Worm (Caenorhabditis elegans) whole organism, early embryonic: ENCODE data around the gene K02F3.12.

Experiments
- B0310.2 ChIP-seq: sonication (generic microtip); optimal IDR thresholded peaks from 2 replicates; lab custom pipeline; 2016; ENCODE audit warnings: mild to moderate bottlenecking, missing genetic modification characterization, missing compliant biosample characterization
- F13C5.2 ChIP-seq: sonication (generic microtip); optimal IDR thresholded peaks from 2 replicates; lab custom pipeline; 2017; ENCODE audit warnings: mild to moderate bottlenecking, missing genetic modification characterization, inconsistent platforms, missing compliant biosample characterization
- aly-1 ChIP-seq: sonication (generic microtip); optimal IDR thresholded peaks from 2 replicates; lab custom pipeline; 2016; ENCODE audit warnings: missing genetic modification characterization, missing compliant biosample characterization
- ama-1 ChIP-seq: fragments of 150-350 bp; optimal IDR thresholded peaks from 2 replicates; lab custom pipeline; 2014
- ceh-13 ChIP-seq: fragments of 200-800 bp; sonication (Bioruptor generic); optimal IDR thresholded peaks from 2 replicates; lab custom pipeline; 2018; ENCODE audit warnings: mild to moderate bottlenecking, missing genetic modification characterization, missing compliant biosample characterization
- ceh-36 ChIP-seq: sonication (generic microtip); optimal IDR thresholded peaks from 2 replicates; lab custom pipeline; 2016; ENCODE audit warnings: missing genetic modification characterization, inconsistent platforms, missing compliant biosample characterization
- ets-7 ChIP-seq: sonication (generic microtip); optimal IDR thresholded peaks from 2 replicates; lab custom pipeline; 2016; ENCODE audit warnings: missing genotype, missing genetic modification characterization, missing compliant biosample characterization
- flt-1 ChIP-seq: fragments of 200-800 bp; sonication (Bioruptor generic); IDR thresholded peaks from 2 replicates; pipeline ENCODE4 v1.3.6; 2022; ENCODE audit warnings: missing genetic modification characterization, missing compliant biosample characterization
- hmbx-1 ChIP-seq: sonication (generic microtip); optimal IDR thresholded peaks from 2 replicates; lab custom pipeline; 2016; ENCODE audit warnings: mild to moderate bottlenecking, missing genetic modification characterization, missing compliant biosample characterization
- hmg-4 ChIP-seq: fragments of 200-800 bp; sonication (Bioruptor generic); optimal IDR thresholded peaks from 2 replicates; lab custom pipeline; 2018; ENCODE audit warnings: mild to moderate bottlenecking, missing genetic modification characterization, missing compliant biosample characterization
- hnd-1 ChIP-seq: sonication (generic microtip); optimal IDR thresholded peaks from 2 replicates; lab custom pipeline; 2016; ENCODE audit warnings: missing genetic modification characterization, missing compliant biosample characterization
- pes-1 ChIP-seq: fragments of 200-800 bp; sonication (Bioruptor generic); IDR thresholded peaks from 2 replicates; pipeline ENCODE4 v1.3.6; 2022; ENCODE audit warnings: missing genetic modification reagents, missing genetic modification characterization, missing compliant biosample characterization
- scrt-1 ChIP-seq: fragments of 200-800 bp; sonication (Bioruptor generic); IDR thresholded peaks from 2 replicates; pipeline ENCODE4 v1.3.6; 2022; ENCODE audit warnings: missing genetic modification characterization, missing compliant biosample characterization
- sea-1 ChIP-seq: fragments of 200-800 bp; sonication (Bioruptor generic); conservative IDR thresholded peaks from 2 replicates; pipeline ENCODE4 v1.3.6; 2022; ENCODE audit warnings: missing genetic modification characterization, missing compliant biosample characterization
- tbx-11 ChIP-seq: fragments of 200-800 bp; sonication (Bioruptor generic); IDR thresholded peaks from 2 replicates; pipeline ENCODE4 v1.3.6; 2022; ENCODE audit warnings: missing genetic modification characterization, missing compliant biosample characterization
- tbx-37 ChIP-seq: fragments of 200-800 bp; sonication (Bioruptor generic); conservative IDR thresholded peaks from 2 replicates; pipeline ENCODE4 v1.3.6; 2022; ENCODE audit warnings: missing genetic modification reagents, missing genetic modification characterization, missing compliant biosample characterization
- tra-4 ChIP-seq: sonication (generic microtip); optimal IDR thresholded peaks from 2 replicates; lab custom pipeline; 2017; ENCODE audit warnings: missing genetic modification characterization, missing compliant biosample characterization

Gene K02F3.12

ce11 chrIII:856260-856659 is at the start of gene K02F3.12:
K02F3.12 (plus strand) TSS chrIII:856560.
- TF ChIP-seq scrt-1 (GFP tag; lab: Robert Waterston, UW) (no peak), pes-1 (no peak)

- TF ChIP-seq ceh-13 (GFP tag; lab: Kevin White, UChicago) (no peak), ets-7 (tag; lab: Kevin White, UChicago) (no peak), ama-1 (no peak), pes-1 (no peak), tbx-37 (GFP tag; lab: Robert Waterston, UW) (no peak), hmbx-1 (tag; lab: Kevin White, UChicago) (no peak), B0310.2 (tag; lab: Kevin White, UChicago) (no peak), hmg-4 (GFP tag; lab: Kevin White, UChicago) (no peak), aly-1 (tag; lab: Kevin White, UChicago) (no peak), sea-1 (GFP tag; lab: Robert Waterston, UW) (no peak), scrt-1 (GFP tag; lab: Robert Waterston, UW) (no peak), tra-4 (tag; lab: Kevin White, UChicago) (no peak), ceh-36 (no peak), flt-1 (GFP tag; lab: Robert Waterston, UW) (no peak), tbx-11 (GFP tag; lab: Robert Waterston, UW) (no peak), hnd-1 (tag; lab: Kevin White, UChicago) (no peak), F13C5.2 (no peak)
Measured at ce11 chrIII:811544-811943, 44.8 kb upstream of the K02F3.12 start, which contains the start of gene daf-7. daf-7 (plus strand) TSS chrIII:811844.

ce11 chrIII:815845-816244 is 40.5 kb upstream of the K02F3.12 start, which contains the start of gene dac-1:
dac-1 (plus strand) TSS chrIII:816145.
- TF ChIP-seq sea-1 (GFP tag; lab: Robert Waterston, UW) (no peak), ceh-13 (GFP tag; lab: Kevin White, UChicago) (no peak), tra-4 (tag; lab: Kevin White, UChicago) (no peak), aly-1 (tag; lab: Kevin White, UChicago) (no peak)

- TF ChIP-seq ets-7 (tag; lab: Kevin White, UChicago) = no peak
- no peak for TF ChIP-seq pes-1
- no peak for TF ChIP-seq aly-1 (tag; lab: Kevin White, UChicago)
- TF ChIP-seq ceh-13 (GFP tag; lab: Kevin White, UChicago) = no peak
- TF ChIP-seq tbx-37 (GFP tag; lab: Robert Waterston, UW) = no peak
- TF ChIP-seq hmbx-1 (tag; lab: Kevin White, UChicago) = no peak
Measured at ce11 chrIII:819313-819712, 37.0 kb upstream of the K02F3.12 start.

ce11 chrIII:822546-823272 is 33.7 kb upstream of the K02F3.12 start, which contains the start of gene clec-149:
clec-149 (plus strand) TSS chrIII:823222.
- TF ChIP-seq hnd-1 (tag; lab: Kevin White, UChicago) (no peak), ceh-36 (no peak), ama-1 (no peak), flt-1 (GFP tag; lab: Robert Waterston, UW) (no peak), aly-1 (tag; lab: Kevin White, UChicago) (no peak), scrt-1 (GFP tag; lab: Robert Waterston, UW) (no peak), B0310.2 (tag; lab: Kevin White, UChicago) (no peak)

- TF ChIP-seq tbx-11 (GFP tag; lab: Robert Waterston, UW) (no peak), B0310.2 (tag; lab: Kevin White, UChicago) (no peak), ceh-13 (GFP tag; lab: Kevin White, UChicago) (no peak), tra-4 (tag; lab: Kevin White, UChicago) (no peak), ama-1 (no peak), hmg-4 (GFP tag; lab: Kevin White, UChicago) (no peak), hnd-1 (tag; lab: Kevin White, UChicago) (no peak), ets-7 (tag; lab: Kevin White, UChicago) (no peak), ceh-36 (no peak), tbx-37 (GFP tag; lab: Robert Waterston, UW) (no peak), scrt-1 (GFP tag; lab: Robert Waterston, UW) (no peak), flt-1 (GFP tag; lab: Robert Waterston, UW) (no peak), hmbx-1 (tag; lab: Kevin White, UChicago) (no peak), F13C5.2 (no peak), aly-1 (tag; lab: Kevin White, UChicago) (no peak), sea-1 (GFP tag; lab: Robert Waterston, UW) (no peak), pes-1 (no peak)
Measured at ce11 chrIII:825256-825655, 31.1 kb upstream of the K02F3.12 start.

ce11 chrIII:831961-832360 is 24.4 kb upstream of the K02F3.12 start, which contains the start of gene ceeh-1:
ceeh-1 (minus strand) TSS chrIII:832277.
- TF ChIP-seq tbx-11 (GFP tag; lab: Robert Waterston, UW) = no peak
- TF ChIP-seq B0310.2 (tag; lab: Kevin White, UChicago) = no peak
- no peak for TF ChIP-seq tra-4 (tag; lab: Kevin White, UChicago)
- TF ChIP-seq flt-1 (GFP tag; lab: Robert Waterston, UW) = no peak
- TF ChIP-seq aly-1 (tag; lab: Kevin White, UChicago) = no peak
- no peak for TF ChIP-seq ets-7 (tag; lab: Kevin White, UChicago)
- TF ChIP-seq hnd-1 (tag; lab: Kevin White, UChicago) = no peak
- no peak for TF ChIP-seq ceh-13 (GFP tag; lab: Kevin White, UChicago)
- no peak for TF ChIP-seq scrt-1 (GFP tag; lab: Robert Waterston, UW)
- no peak for TF ChIP-seq sea-1 (GFP tag; lab: Robert Waterston, UW)
- TF ChIP-seq F13C5.2 = no peak
- TF ChIP-seq pes-1 = no peak
- TF ChIP-seq hmg-4 (GFP tag; lab: Kevin White, UChicago) = no peak
- TF ChIP-seq ceh-36 = no peak
- no peak for TF ChIP-seq ama-1
- TF ChIP-seq hmbx-1 (tag; lab: Kevin White, UChicago) = no peak
- TF ChIP-seq tbx-37 (GFP tag; lab: Robert Waterston, UW) = no peak
